Fruit fly (Drosophila melanogaster): ENCODE data around the gene CYLD.

CYLD gene

dm6 chr2L:10298306-10298705 is 1.3 kb downstream of the CYLD start (continued):
- TF ChIP-seq CG9727 (GFP tag; optimal IDR thresholded peaks at IDR 0.05) (no peak), CG10565 (GFP tag; optimal IDR thresholded peaks at IDR 0.05) (no peak), CG11695 (GFP tag; IDR thresholded peaks at IDR 0.05) (no peak), Asciz (GFP tag; optimal IDR thresholded peaks at IDR 0.05) (no peak), Vsx1 (GFP tag; optimal IDR thresholded peaks at IDR 0.05) (no peak), Atf-2 (GFP tag; optimal IDR thresholded peaks at IDR 0.05) (no peak), CG13424 (tag; optimal IDR thresholded peaks at IDR 0.05) (no peak), CG11247 (GFP tag; IDR thresholded peaks at IDR 0.05) (no peak), ssp (GFP tag; IDR thresholded peaks at IDR 0.05) (no peak), sima (GFP tag; optimal IDR thresholded peaks at IDR 0.05) (no peak), Ets97D (GFP tag; optimal IDR thresholded peaks at IDR 0.05) (peak; percentile 49), pb (GFP tag; optimal IDR thresholded peaks at IDR 0.05) (no peak), zfh2 (GFP tag; optimal IDR thresholded peaks at IDR 0.05) (no peak), CG9876 (GFP tag; optimal IDR thresholded peaks at IDR 0.05) (no peak), dan (GFP tag; IDR thresholded peaks at IDR 0.05) (no peak), chif (GFP tag; optimal IDR thresholded peaks at IDR 0.05) (no peak), unpg (GFP tag; optimal IDR thresholded peaks at IDR 0.05) (no peak), dysf (GFP tag; IDR thresholded peaks at IDR 0.05) (no peak), ro (GFP tag; IDR thresholded peaks at IDR 0.05) (no peak), CG11504 (tag; optimal IDR thresholded peaks at IDR 0.05) (no peak), Usf (GFP tag; optimal IDR thresholded peaks at IDR 0.05) (no peak), Xrp1 (GFP tag; IDR thresholded peaks at IDR 0.05) (no peak), gfzf (GFP tag; optimal IDR thresholded peaks at IDR 0.05) (peak; percentile 13), CG11560 (tag; IDR thresholded peaks at IDR 0.05) (no peak), CG7372 (GFP tag; IDR thresholded peaks at IDR 0.05) (no peak), CG13894 (tag; optimal IDR thresholded peaks at IDR 0.05) (no peak), CG1024 (GFP tag; IDR thresholded peaks at IDR 0.05) (no peak), CG3847 (GFP tag; IDR thresholded peaks at IDR 0.05) (no peak), CG31224 (GFP tag; IDR thresholded peaks at IDR 0.05) (no peak), CG14014 (GFP tag; IDR thresholded peaks at IDR 0.05) (no peak), CG9932 (GFP tag; IDR thresholded peaks at IDR 0.05) (no peak), fd96Cb (tag; optimal IDR thresholded peaks at IDR 0.05) (no peak), CG12769 (tag; optimal IDR thresholded peaks at IDR 0.05) (peak; percentile 63), Hsf (GFP tag; optimal IDR thresholded peaks at IDR 0.05) (no peak), Sry-δ (GFP tag; optimal IDR thresholded peaks at IDR 0.05) (peak; percentile 24), CG11085 (GFP tag; IDR thresholded peaks at IDR 0.05) (no peak), CG10274 (GFP tag; optimal IDR thresholded peaks at IDR 0.05) (no peak), Dek (tag; optimal IDR thresholded peaks at IDR 0.05) (no peak), Aef1 (GFP tag; IDR thresholded peaks at IDR 0.05) (no peak), seq (GFP tag; IDR thresholded peaks at IDR 0.05) (no peak), CG16815 (GFP tag; optimal IDR thresholded peaks at IDR 0.05) (no peak), Atf3 (GFP tag; optimal IDR thresholded peaks at IDR 0.05) (no peak), gcm (GFP tag; optimal IDR thresholded peaks at IDR 0.05) (no peak), Abd-B (GFP tag; optimal IDR thresholded peaks at IDR 0.05) (no peak), hb (GFP tag; IDR thresholded peaks at IDR 0.05; ENCODE audit: partially characterized antibody) (peak; percentile 88; the same call in 2 of the 3 replicates), Mrtf (GFP tag; IDR thresholded peaks at IDR 0.05) (no peak), MESR4 (GFP tag; optimal IDR thresholded peaks at IDR 0.05) (peak; percentile 25), tx (GFP tag; optimal IDR thresholded peaks at IDR 0.05) (no peak), ato (GFP tag; IDR thresholded peaks at IDR 0.05; ENCODE audit: partially characterized antibody) (peak; percentile 71), HLH4C (GFP tag; IDR thresholded peaks at IDR 0.05; ENCODE audit: partially characterized antibody) (peak; percentile 79), pros (GFP tag; optimal IDR thresholded peaks at IDR 0.05) (no peak), CG15011 (GFP tag; optimal IDR thresholded peaks at IDR 0.05) (no peak)
